Worm (Caenorhabditis elegans) whole organism, L4 larva: Measurements from ENCODE around the gene Y97E10AR.6.

ENCODE experiments used
- D1046.2 ChIP-seq: fragments of 200-800 bp; sonication (Bioruptor generic); IDR thresholded peaks from 2 replicates; pipeline ENCODE4 v1.3.6; 2022; ENCODE audit warnings: missing genetic modification characterization, missing compliant biosample characterization
- F26F4.8 ChIP-seq: fragments of 200-800 bp; sonication (Bioruptor generic); conservative IDR thresholded peaks from 2 replicates; pipeline ENCODE4 v1.3.6; 2022; ENCODE audit warnings: missing genetic modification characterization, missing compliant biosample characterization
- R02D3.7 ChIP-seq: fragments of 150-350 bp; sonication (generic microtip); optimal IDR thresholded peaks from 3 replicates; lab custom pipeline; 2014; ENCODE audit warnings: missing biosample characterization, missing genetic modification characterization
- T20F7.1 ChIP-seq: fragments of 200-800 bp; sonication (Bioruptor generic); optimal IDR thresholded peaks from 2 replicates; lab custom pipeline; 2018; ENCODE audit warnings: mild to moderate bottlenecking, missing genetic modification characterization, missing compliant biosample characterization
- ZK337.2 ChIP-seq: fragments of 200-800 bp; sonication (Bioruptor generic); IDR thresholded peaks from 2 replicates; pipeline ENCODE4 v1.3.6; 2022; ENCODE audit warnings: missing genetic modification reagents, missing genetic modification characterization, missing compliant biosample characterization
- ZK546.5 ChIP-seq, 2 experiments: sonication (generic microtip); optimal IDR thresholded peaks; 2 replicates each; lab custom pipeline; 2017; ENCODE audit warnings: missing biosample characterization in 2 of 2, missing genetic modification characterization in 2 of 2
- aha-1 ChIP-seq: fragments of 150-350 bp; peaks from one replicate; lab custom pipeline; 2014; ENCODE audit warnings: missing biosample characterization, missing genetic modification characterization
- arid-1 ChIP-seq: fragments of 200-800 bp; sonication (Bioruptor generic); conservative IDR thresholded peaks from 2 replicates; pipeline ENCODE4 v1.3.6; 2022; ENCODE audit warnings: missing genetic modification reagents, missing genetic modification characterization, missing compliant biosample characterization
- attf-4 ChIP-seq: sonication (generic microtip); optimal IDR thresholded peaks from 3 replicates; lab custom pipeline; 2017; ENCODE audit warnings: missing biosample characterization, missing genetic modification characterization
- ces-1 ChIP-seq: fragments of 150-350 bp; sonication (generic microtip); optimal IDR thresholded peaks from 4 replicates; lab custom pipeline; 2014; ENCODE audit warnings: missing biosample characterization, missing genetic modification reagents, missing genetic modification characterization
- cey-2 ChIP-seq: sonication (generic microtip); optimal IDR thresholded peaks from 3 replicates; lab custom pipeline; 2017; ENCODE audit warnings: missing genetic modification characterization, mild to moderate bottlenecking, missing compliant biosample characterization, antibody characterized with exemption, borderline replicate concordance; ENCODE audit not compliant: insufficient read depth
- daf-16 ChIP-seq, 3 experiments: sonication (generic microtip); optimal IDR thresholded peaks; 2 replicates each; lab custom pipeline; 2016 to 2017; ENCODE audit warnings: missing genetic modification characterization in 3 of 3, missing genetic modification reagents in 3 of 3, mild to moderate bottlenecking in 2 of 3, missing compliant biosample characterization in 2 of 3, missing biosample characterization in 1 of 3, moderate library complexity in 1 of 3
- dmd-6 ChIP-seq: fragments of 200-800 bp; sonication (Bioruptor generic); IDR thresholded peaks from 2 replicates; pipeline ENCODE4 v1.3.6; 2022; ENCODE audit warnings: missing genetic modification reagents, missing genetic modification characterization, missing compliant biosample characterization
- dve-1 ChIP-seq: sonication (generic microtip); optimal IDR thresholded peaks from 2 replicates; lab custom pipeline; 2017; ENCODE audit warnings: antibody characterized with exemption, mild to moderate bottlenecking, missing genetic modification characterization, missing compliant biosample characterization; ENCODE audit not compliant: insufficient read depth
- fkh-10 ChIP-seq: fragments of 150-350 bp; optimal IDR thresholded peaks from 2 replicates; lab custom pipeline; 2014; ENCODE audit warnings: missing biosample characterization, missing genetic modification reagents, missing genetic modification characterization
- fos-1 ChIP-seq: fragments of 150-350 bp; optimal IDR thresholded peaks from 2 replicates; lab custom pipeline; 2014; ENCODE audit warnings: missing biosample characterization, missing genetic modification characterization
- jun-1 ChIP-seq: fragments of 150-350 bp; optimal IDR thresholded peaks from 2 replicates; lab custom pipeline; 2014; ENCODE audit warnings: missing biosample characterization, missing genetic modification reagents, missing genetic modification characterization
- lin-13 ChIP-seq: fragments of 150-350 bp; optimal IDR thresholded peaks from 2 replicates; lab custom pipeline; 2014; ENCODE audit warnings: missing biosample characterization, missing genetic modification reagents, missing genetic modification characterization
- lin-38 ChIP-seq: fragments of 200-800 bp; sonication (Bioruptor generic); IDR thresholded peaks from 2 replicates; pipeline ENCODE4 v1.3.6; 2022; ENCODE audit warnings: missing genetic modification reagents, missing genetic modification characterization, missing compliant biosample characterization
- lin-39 ChIP-seq: fragments of 150-350 bp; optimal IDR thresholded peaks from 2 replicates; lab custom pipeline; 2014; ENCODE audit warnings: missing biosample characterization, missing genetic modification reagents, missing genetic modification characterization
- lir-3 ChIP-seq: sonication (generic microtip); optimal IDR thresholded peaks from 2 replicates; lab custom pipeline; 2016; ENCODE audit warnings: mild to moderate bottlenecking, missing genetic modification characterization, missing compliant biosample characterization
- lsy-2 ChIP-seq, 2 experiments: fragments of 150-350 bp in 1 of 2; sonication (generic microtip) in 1 of 2; optimal IDR thresholded peaks; 2 replicates each; lab custom pipeline; 2014 to 2017; ENCODE audit warnings: missing biosample characterization in 2 of 2, missing genetic modification characterization in 2 of 2
- mes-2 ChIP-seq: sonication (generic microtip); optimal IDR thresholded peaks from 2 replicates; lab custom pipeline; 2016; ENCODE audit warnings: missing genotype, mild to moderate bottlenecking, missing genetic modification characterization, missing compliant biosample characterization; ENCODE audit not compliant: poor library complexity, severe bottlenecking
- nhr-102 ChIP-seq: sonication (generic microtip); optimal IDR thresholded peaks from 2 replicates; lab custom pipeline; 2016; ENCODE audit warnings: mild to moderate bottlenecking, missing genetic modification characterization, moderate library complexity, missing compliant biosample characterization
- nhr-237 ChIP-seq: sonication (generic microtip); optimal IDR thresholded peaks from 2 replicates; lab custom pipeline; 2017; ENCODE audit warnings: missing biosample characterization, missing genetic modification characterization
- nhr-42 ChIP-seq: fragments of 200-800 bp; sonication (Bioruptor generic); IDR thresholded peaks from 2 replicates; pipeline ENCODE4 v1.3.6; 2022; ENCODE audit warnings: missing genetic modification characterization, missing compliant biosample characterization
- nhr-48 ChIP-seq: sonication (generic microtip); optimal IDR thresholded peaks from 2 replicates; lab custom pipeline; 2016; ENCODE audit warnings: mild to moderate bottlenecking, missing genetic modification characterization, missing compliant biosample characterization
- nhr-76 ChIP-seq: fragments of 150-350 bp; optimal IDR thresholded peaks from 2 replicates; lab custom pipeline; 2014; ENCODE audit warnings: missing biosample characterization, missing genetic modification characterization
- php-3 ChIP-seq: fragments of 200-800 bp; sonication (Bioruptor generic); IDR thresholded peaks from 2 replicates; pipeline ENCODE4 v1.3.6; 2022; ENCODE audit warnings: missing genetic modification reagents, missing genetic modification characterization, missing compliant biosample characterization
- set-16 ChIP-seq: fragments of 200-800 bp; sonication (Bioruptor generic); IDR thresholded peaks from 2 replicates; pipeline ENCODE4 v1.3.6; 2022; ENCODE audit warnings: missing genetic modification reagents, missing genetic modification characterization, missing compliant biosample characterization
- skn-1 ChIP-seq: fragments of 150-350 bp; optimal IDR thresholded peaks from 2 replicates; lab custom pipeline; 2014; ENCODE audit warnings: missing biosample characterization, missing genetic modification characterization
- snpc-1.2 ChIP-seq: fragments of 200-800 bp; sonication (Bioruptor generic); IDR thresholded peaks from 2 replicates; pipeline ENCODE4 v1.3.6; 2022; ENCODE audit warnings: missing genetic modification reagents, missing genetic modification characterization, missing compliant biosample characterization
- tag-97 ChIP-seq: fragments of 200-800 bp; sonication (Bioruptor generic); IDR thresholded peaks from 2 replicates; pipeline ENCODE4 v1.3.6; 2022; ENCODE audit warnings: missing genetic modification characterization, missing compliant biosample characterization
- unc-130 ChIP-seq: sonication (generic microtip); optimal IDR thresholded peaks from 2 replicates; lab custom pipeline; 2016; ENCODE audit warnings: missing genetic modification reagents, missing genetic modification characterization, missing compliant biosample characterization
- unc-39 ChIP-seq: sonication (generic microtip); optimal IDR thresholded peaks from 2 replicates; lab custom pipeline; 2017; ENCODE audit warnings: missing biosample characterization, missing genetic modification characterization
- unc-62 ChIP-seq, 3 experiments: fragments of 150-350 bp in 1 of 3; sonication (generic microtip); optimal IDR thresholded peaks in 2 of 3; peaks in 1 of 3; 1 replicate in 1 of 3; 2 replicates in 2 of 3; lab custom pipeline; 2014 to 2017; ENCODE audit warnings: missing biosample characterization in 3 of 3, missing genetic modification characterization in 3 of 3, missing genetic modification reagents in 3 of 3, missing genotype in 1 of 3
- vab-7 ChIP-seq: fragments of 200-800 bp; sonication (Bioruptor generic); IDR thresholded peaks from 2 replicates; pipeline ENCODE4 v1.3.6; 2022; ENCODE audit warnings: missing genetic modification reagents, missing genetic modification characterization, missing compliant biosample characterization
- zag-1 ChIP-seq: fragments of 150-350 bp; optimal IDR thresholded peaks from 2 replicates; lab custom pipeline; 2014; ENCODE audit warnings: missing biosample characterization, missing genetic modification characterization
- zip-11 ChIP-seq: fragments of 200-800 bp; sonication (Bioruptor generic); IDR thresholded peaks from 2 replicates; pipeline ENCODE4 v1.3.6; 2022; ENCODE audit warnings: missing genetic modification characterization, missing compliant biosample characterization
- ztf-7 ChIP-seq: fragments of 150-350 bp; optimal IDR thresholded peaks from 2 replicates; lab custom pipeline; 2014; ENCODE audit warnings: missing biosample characterization, missing genetic modification characterization

The Y97E10AR.6 gene

ce11 chrV:8054130-8054529, 40.4 kb upstream of the Y97E10AR.6 start, which contains the start of gene ZC513.2:
Gene ZC513.2, plus strand, starts transcription at chrV:8054430.
- peak; percentile 28 for TF ChIP-seq aha-1 (tag; lab: Kevin White, UChicago)
- TF ChIP-seq ZK546.5 (tag; optimal IDR thresholded peaks at IDR 0.05; lab: Kevin White, UChicago) = no peak
- TF ChIP-seq jun-1 (tag; lab: Kevin White, UChicago) = peak; percentile 11

DNA sequence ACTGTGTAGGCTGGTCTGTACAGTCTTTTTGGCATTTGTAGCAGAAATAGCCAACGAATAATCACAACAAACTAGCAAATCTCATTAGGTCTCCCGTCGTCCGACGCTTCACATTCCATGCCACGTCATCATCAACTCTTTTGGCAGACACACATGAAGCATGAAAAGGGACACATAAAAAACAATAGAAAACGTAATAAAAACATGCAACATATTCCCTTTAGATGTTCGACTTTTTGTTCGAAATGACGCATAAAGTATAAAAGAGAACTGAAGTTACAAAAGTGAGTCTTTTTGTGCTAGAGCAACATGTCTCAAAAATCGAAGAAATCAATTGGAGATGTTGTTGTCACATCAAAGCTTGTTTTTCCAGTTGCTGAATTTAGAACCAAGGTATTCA, 38.1 kb upstream of the Y97E10AR.6 start, which contains the start of gene sth-1:
TSS of gene sth-1 (plus strand) at position 301 of the 400 bp plus-strand sequence.
- TF ChIP-seq F26F4.8 (GFP tag; lab: Robert Waterston, UW) (no peak), arid-1 (no peak), T20F7.1 (GFP tag; lab: Kevin White, UChicago) (no peak), dve-1 (peak; percentile 42), tag-97 (GFP tag; lab: Robert Waterston, UW) (no peak), nhr-237 (tag; lab: Kevin White, UChicago) (no peak)
- TF ChIP-seq, all 104 proteins: peak for 1

DNA sequence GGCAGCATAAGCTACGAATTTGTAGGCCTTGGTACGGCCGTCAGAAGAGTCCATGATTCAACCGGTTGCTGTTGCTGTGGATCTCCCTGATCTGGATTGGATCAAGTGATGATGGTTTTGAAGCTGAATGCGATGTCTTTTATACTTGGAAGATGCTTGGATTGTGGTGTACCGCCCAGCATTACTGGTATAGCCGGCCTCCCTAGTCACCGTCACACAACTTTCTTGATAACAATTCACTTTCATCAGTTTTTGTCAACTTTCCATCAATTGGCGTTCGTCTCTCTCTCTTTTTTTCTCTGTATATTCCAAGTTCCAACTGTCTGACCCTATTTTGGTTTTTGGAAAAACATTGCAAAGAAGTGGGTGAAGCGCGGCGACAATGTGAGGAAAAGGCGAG, 37.1 kb upstream of the Y97E10AR.6 start, which contains the start of gene col-43:
TSS of gene col-43 (minus strand) at position 101 of the 400 bp plus-strand sequence.
- TF ChIP-seq lin-39 (tag; lab: Kevin White, UChicago) (no peak), cey-2 (tag; lab: Kevin White, UChicago) (no peak), daf-16 (GFP tag; optimal IDR thresholded peaks at IDR 0.05; lab: Kevin White, UChicago) (no peak), daf-16 (tag; optimal IDR thresholded peaks at IDR 0.05; lab: Kevin White, UChicago) (no peak), nhr-48 (tag; lab: Kevin White, UChicago) (no peak), nhr-102 (tag; lab: Kevin White, UChicago) (no peak), unc-39 (no peak), php-3 (no peak), fkh-10 (GFP tag; lab: Kevin White, UChicago) (no peak)

DNA sequence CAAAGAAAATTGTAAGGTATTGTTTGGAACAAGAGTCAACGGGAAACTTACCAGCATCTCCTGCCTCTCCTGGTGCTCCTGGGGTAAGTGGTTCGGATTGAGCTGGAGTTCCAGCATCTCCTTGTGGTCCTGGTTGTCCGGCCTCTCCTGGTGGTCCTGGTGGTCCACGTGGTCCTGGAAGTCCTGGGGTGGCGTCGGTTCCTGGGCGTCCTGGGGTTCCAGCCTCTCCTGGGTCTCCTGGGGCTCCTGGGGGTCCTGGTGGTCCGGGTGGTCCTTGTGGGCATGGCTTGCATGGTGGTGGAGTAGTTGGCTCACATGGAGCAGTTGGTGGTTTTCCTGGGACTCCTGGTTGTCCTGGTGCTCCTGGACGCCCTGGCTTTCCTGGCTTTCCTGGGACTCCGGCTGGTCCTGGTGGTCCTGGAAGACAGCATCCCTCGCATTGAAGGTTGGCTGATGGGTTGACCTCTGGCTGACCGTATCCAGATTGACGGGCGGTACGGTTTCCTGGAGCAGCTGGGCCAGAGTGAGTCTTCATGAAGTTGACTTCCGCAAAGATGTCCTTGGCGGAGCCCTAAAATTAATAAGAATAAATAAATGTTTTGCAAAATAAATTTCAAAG, 36.4 kb upstream of the Y97E10AR.6 start:
- peak; percentile 30 for TF ChIP-seq aha-1 (tag; lab: Kevin White, UChicago)
- TF ChIP-seq unc-130 (GFP tag; lab: Kevin White, UChicago) = no peak
- TF ChIP-seq mes-2 = no peak
- TF ChIP-seq snpc-1.2 (GFP tag; lab: Robert Waterston, UW) = no peak
- peak; percentile 96 for TF ChIP-seq set-16 (GFP tag; lab: Robert Waterston, UW)
- TF ChIP-seq attf-4 (tag; lab: Kevin White, UChicago) = no peak
- no peak for TF ChIP-seq tag-97 (GFP tag; lab: Robert Waterston, UW)

ce11 chrV:8046706-8047105, 33.0 kb upstream of the Y97E10AR.6 start, which contains the start of gene ZC513.3:
Gene ZC513.3, plus strand, starts transcription at chrV:8047006.
- TF ChIP-seq fos-1 (tag; lab: Kevin White, UChicago) (no peak), zip-11 (GFP tag; lab: Robert Waterston, UW) (no peak), R02D3.7 (tag; lab: Kevin White, UChicago) (no peak), dmd-6 (GFP tag; lab: Robert Waterston, UW) (no peak), ZK337.2 (no peak), lir-3 (tag; lab: Kevin White, UChicago) (no peak), nhr-76 (no peak), skn-1 (tag; lab: Kevin White, UChicago) (no peak), zag-1 (no peak), lsy-2 (tag; optimal IDR thresholded peaks at IDR 0.05; lab: Kevin White, UChicago) (no peak), D1046.2 (GFP tag; lab: Robert Waterston, UW) (no peak), ztf-7 (no peak), unc-62 (GFP tag; optimal IDR thresholded peaks at IDR 0.05 in 1 of 2; lab: Kevin White, UChicago) (no peak), unc-62 (tag; optimal IDR thresholded peaks at IDR 0.05; lab: Kevin White, UChicago) (no peak), lin-13 (GFP tag; lab: Kevin White, UChicago) (no peak), vab-7 (GFP tag; lab: Robert Waterston, UW) (no peak), ces-1 (no peak), lin-38 (GFP tag; lab: Robert Waterston, UW) (no peak), nhr-42 (GFP tag; lab: Robert Waterston, UW) (no peak)
- TF ChIP-seq, all 104 proteins: peak for 0
